Worm (Caenorhabditis elegans) whole organism, L3 larva: ENCODE measurements around the gene vha-2.

ENCODE experiments used
- nhr-77 ChIP-seq: fragments of 150-350 bp; optimal IDR thresholded peaks from 2 replicates; lab custom pipeline; 2014; ENCODE audit warnings: missing biosample characterization, missing genetic modification characterization
- snpc-4 ChIP-seq: fragments of 150-350 bp; optimal IDR thresholded peaks from 2 replicates; lab custom pipeline; 2014; ENCODE audit warnings: missing biosample characterization, missing genetic modification characterization
- tbx-2 ChIP-seq: sonication (generic microtip); optimal IDR thresholded peaks from 2 replicates; lab custom pipeline; 2016; ENCODE audit warnings: mild to moderate bottlenecking, missing genetic modification characterization, missing compliant biosample characterization
- unc-62 ChIP-seq: fragments of 150-350 bp; sonication (generic microtip); optimal IDR thresholded peaks from 4 replicates; lab custom pipeline; 2014; ENCODE audit warnings: missing biosample characterization, missing genetic modification reagents, missing genetic modification characterization

DNA sequence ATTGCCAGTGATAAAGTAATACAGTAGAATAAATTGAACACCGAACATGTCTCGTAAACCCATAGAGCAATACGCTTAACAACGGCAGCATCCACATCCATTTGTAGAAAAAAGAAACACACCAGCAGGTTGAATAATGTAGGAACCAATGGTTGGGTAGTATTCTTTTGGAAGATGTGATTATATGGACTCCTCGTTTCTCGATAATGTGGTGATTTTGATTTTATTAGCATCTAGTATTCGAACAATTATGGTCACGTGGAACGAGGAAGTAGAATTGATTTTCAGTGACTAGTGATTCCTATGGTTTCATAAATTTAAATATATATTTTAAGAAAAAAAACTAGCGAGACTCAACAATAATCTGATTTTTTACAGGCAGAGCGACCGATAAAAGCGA lies 14.5 kb downstream of the vha-2 start, which contains the start of gene srxa-10:
- TF ChIP-seq tbx-2 (tag; lab: Kevin White, UChicago) (no peak), snpc-4 (tag; lab: Kevin White, UChicago) (no peak), unc-62 (GFP tag; lab: Kevin White, UChicago) (no peak), nhr-77 (tag; lab: Kevin White, UChicago) (no peak)
